Worm (Caenorhabditis elegans): ENCODE data around the gene dnj-9.

The dnj-9 gene

ce11 chrII:4851594-4852106 lies at the start of gene dnj-9 (continued):
- TF ChIP-seq fax-1 (tag; optimal IDR thresholded peaks at IDR 0.05) (peak; percentile 1), pag-3 (tag; optimal IDR thresholded peaks at IDR 0.05; ENCODE audit: borderline replicate concordance) (no peak), zip-5 (tag; optimal IDR thresholded peaks at IDR 0.05) (no peak), npax-4 (tag; optimal IDR thresholded peaks at IDR 0.05) (peak; percentile 35), unc-55 (GFP tag; optimal IDR thresholded peaks at IDR 0.05) (peak; percentile 52), ahr-1 (tag; optimal IDR thresholded peaks at IDR 0.05) (no peak), tbx-7 (tag; optimal IDR thresholded peaks at IDR 0.05) (no peak), ceh-48 (tag; optimal IDR thresholded peaks at IDR 0.05) (peak; percentile 30), ceh-18 (tag; optimal IDR thresholded peaks at IDR 0.05) (peak; percentile 60), mec-3 (tag; optimal IDR thresholded peaks at IDR 0.05; ENCODE audit: borderline replicate concordance) (no peak), ceh-2 (tag; optimal IDR thresholded peaks at IDR 0.05) (peak; percentile 29), nhr-11 (tag; optimal IDR thresholded peaks at IDR 0.05) (no peak), sox-2 (GFP tag; IDR thresholded peaks at IDR 0.05) (no peak; the same call in 1 of the 2 replicates), ztf-16 (tag; optimal IDR thresholded peaks at IDR 0.05) (peak; percentile 32), pros-1 (tag; optimal IDR thresholded peaks at IDR 0.05) (no peak), madf-2 (tag; optimal IDR thresholded peaks at IDR 0.05) (peak; percentile 26), pha-2 (tag; optimal IDR thresholded peaks at IDR 0.05) (peak; percentile 44)

DNA sequence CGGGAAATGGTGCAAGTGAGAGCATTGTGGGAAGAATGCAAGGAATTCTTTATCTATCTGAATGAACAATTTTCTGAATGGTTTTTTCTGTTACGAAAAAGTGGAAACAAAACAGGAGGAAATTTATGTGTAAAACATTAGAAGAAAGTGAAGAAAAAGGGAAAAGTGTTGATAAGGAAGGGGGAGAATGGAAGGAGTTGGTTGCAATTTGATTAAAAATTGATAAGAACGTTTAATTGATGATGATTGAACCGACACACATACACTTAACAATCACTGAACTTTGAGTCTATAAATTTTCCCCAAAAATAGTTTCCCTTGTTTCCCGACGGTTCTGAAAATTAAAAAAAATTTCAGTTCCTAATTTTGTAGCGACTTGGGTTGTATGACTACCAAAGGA lies 48.9 kb upstream of the dnj-9 start:
- TF ChIP-seq ceh-6 (GFP tag; optimal IDR thresholded peaks at IDR 0.05) (no peak), ceh-30 (tag; optimal IDR thresholded peaks at IDR 0.05) (no peak), elt-2 (tag; optimal IDR thresholded peaks at IDR 0.05) (peak; percentile 80), ceh-9 (tag; optimal IDR thresholded peaks at IDR 0.05) (no peak), nhr-232 (tag; optimal IDR thresholded peaks at IDR 0.05) (no peak), syd-9 (tag; optimal IDR thresholded peaks at IDR 0.05) (no peak)

DNA sequence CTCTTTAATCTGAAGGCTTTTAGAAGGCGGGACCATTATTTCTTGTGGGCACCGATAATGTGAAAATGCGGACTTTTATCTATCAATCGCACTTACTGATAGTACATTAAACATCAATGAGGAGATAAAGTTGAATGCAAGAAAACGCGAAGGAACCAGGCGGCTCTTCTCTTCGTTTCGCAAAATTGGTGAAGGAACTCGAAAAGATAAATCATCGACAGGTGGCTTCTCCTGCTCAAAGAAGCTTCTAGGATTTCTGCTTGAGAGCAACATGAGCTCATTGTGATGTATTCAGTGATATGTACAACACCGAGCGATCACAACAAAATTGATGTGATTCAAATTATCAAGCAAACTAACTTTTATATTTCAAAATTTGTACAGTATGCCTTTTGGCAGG lies 46.1 kb upstream of the dnj-9 start:
- TF ChIP-seq rnt-1 (tag; optimal IDR thresholded peaks at IDR 0.05) (peak; percentile 52), unc-55 (GFP tag; optimal IDR thresholded peaks at IDR 0.05) (peak; percentile 61), fax-1 (tag; optimal IDR thresholded peaks at IDR 0.05) (no peak)

ce11 chrII:4806261-4806660 lies 45.6 kb upstream of the dnj-9 start:
- TF ChIP-seq ceh-9 (tag; optimal IDR thresholded peaks at IDR 0.05) (no peak), sox-2 (GFP tag; IDR thresholded peaks at IDR 0.05) (no peak), hlh-13 (GFP tag; optimal IDR thresholded peaks at IDR 0.05) (no peak), unc-3 (GFP tag; conservative IDR thresholded peaks at IDR 0.05) (no peak), unc-3 (tag; optimal IDR thresholded peaks at IDR 0.05) (no peak)

DNA sequence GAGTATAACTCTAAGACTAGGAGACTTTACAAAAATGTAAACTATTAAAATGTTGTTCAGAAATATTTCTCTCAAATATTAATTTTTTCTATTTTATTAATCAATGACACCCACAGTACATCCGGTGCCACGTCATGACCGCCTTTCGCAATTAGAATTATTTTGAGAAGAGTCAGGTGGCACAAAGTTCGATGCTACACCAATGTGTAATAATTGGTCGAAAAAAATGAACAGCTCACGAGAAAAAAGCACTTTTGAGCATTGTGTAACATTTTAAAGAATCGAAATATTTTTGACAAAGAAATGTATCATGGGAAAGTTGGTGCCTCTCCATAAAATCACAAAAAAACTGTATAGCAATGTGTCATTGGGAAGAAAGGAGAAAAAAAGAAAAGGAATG lies 45.1 kb upstream of the dnj-9 start:
- no peak for TF ChIP-seq odd-2 (tag; optimal IDR thresholded peaks at IDR 0.05)
- no peak for TF ChIP-seq sox-2 (GFP tag; IDR thresholded peaks at IDR 0.05)
- no peak for TF ChIP-seq unc-86 (tag; optimal IDR thresholded peaks at IDR 0.05)
- no peak for TF ChIP-seq tbx-7 (tag; optimal IDR thresholded peaks at IDR 0.05)
- no peak for TF ChIP-seq pros-1 (tag; optimal IDR thresholded peaks at IDR 0.05)
- no peak for TF ChIP-seq npax-4 (tag; optimal IDR thresholded peaks at IDR 0.05)
- no peak for TF ChIP-seq T23F11.4 (GFP tag; optimal IDR thresholded peaks at IDR 0.05)
- TF ChIP-seq ceh-14 (tag; optimal IDR thresholded peaks at IDR 0.05) = no peak

DNA sequence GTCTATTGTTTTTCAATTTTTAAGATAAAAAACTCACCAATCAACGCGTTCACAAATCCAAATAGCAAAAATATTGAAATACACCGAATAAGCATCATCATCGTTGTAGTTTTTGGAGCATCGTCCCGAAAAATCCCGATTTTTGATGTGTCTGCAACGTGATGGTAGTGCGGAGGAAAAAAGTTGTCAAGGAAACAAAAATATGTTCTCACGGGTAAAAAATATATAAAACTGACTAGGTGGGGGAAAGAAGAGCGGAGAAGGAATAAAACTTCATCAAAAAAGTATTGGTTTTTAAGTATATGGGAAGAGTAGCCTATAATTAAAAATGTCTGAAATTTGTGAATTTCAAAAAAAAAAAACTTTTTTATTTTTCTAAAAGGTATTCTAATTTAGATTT lies 39.9 kb upstream of the dnj-9 start, which contains the start of gene rig-6:
TSS of gene rig-6 (minus strand) at position 101 of the 400 bp plus-strand sequence.
- TF ChIP-seq nhr-232 (tag; optimal IDR thresholded peaks at IDR 0.05) = no peak
- no peak for TF ChIP-seq hlh-30 (tag; optimal IDR thresholded peaks at IDR 0.05; ENCODE audit: insufficient read depth)
- TF ChIP-seq C38D4.7 (GFP tag; optimal IDR thresholded peaks at IDR 0.05) = no peak
- TF ChIP-seq ceh-22 (tag; optimal IDR thresholded peaks at IDR 0.05) = no peak
- no peak for TF ChIP-seq nhr-11 (tag; optimal IDR thresholded peaks at IDR 0.05)
- TF ChIP-seq madf-2 (tag; optimal IDR thresholded peaks at IDR 0.05) = no peak
- TF ChIP-seq pax-1 (tag; optimal IDR thresholded peaks at IDR 0.05) = no peak

Measured in whole organism, late embryonic.